Worm (Caenorhabditis elegans) whole organism, mixed stage, embryonic: ENCODE data around the gene str-83.

Experiments used
- ceh-83 ChIP-seq: fragments of 200-800 bp; sonication (Bioruptor generic); optimal IDR thresholded peaks from 2 replicates; lab custom pipeline; 2018; ENCODE audit warnings: mild to moderate bottlenecking, missing genetic modification characterization, missing compliant biosample characterization
- ces-1 ChIP-seq: fragments of 150-350 bp; optimal IDR thresholded peaks from 2 replicates; lab custom pipeline; 2014; ENCODE audit warnings: missing biosample characterization, missing genetic modification reagents, missing genetic modification characterization
- ham-2 ChIP-seq: fragments of 200-800 bp; sonication (Bioruptor generic); optimal IDR thresholded peaks from 2 replicates; lab custom pipeline; 2018; ENCODE audit warnings: mild to moderate bottlenecking, missing genetic modification characterization, missing compliant biosample characterization
- lin-13 ChIP-seq: fragments of 150-350 bp; optimal IDR thresholded peaks from 2 replicates; lab custom pipeline; 2014; ENCODE audit warnings: missing biosample characterization, missing genetic modification characterization
- lin-32 ChIP-seq: fragments of 200-800 bp; sonication (Bioruptor generic); optimal IDR thresholded peaks from 2 replicates; lab custom pipeline; 2018; ENCODE audit warnings: mild to moderate bottlenecking, missing genetic modification characterization, missing compliant biosample characterization
- lsy-2 ChIP-seq: fragments of 150-350 bp; optimal IDR thresholded peaks from 2 replicates; lab custom pipeline; 2014; ENCODE audit warnings: missing biosample characterization, missing genetic modification characterization
- nhr-12 ChIP-seq: fragments of 150-350 bp; optimal IDR thresholded peaks from 2 replicates; lab custom pipeline; 2014; ENCODE audit warnings: missing biosample characterization, missing genetic modification characterization
- nhr-237 ChIP-seq: fragments of 150-350 bp; optimal IDR thresholded peaks from 2 replicates; lab custom pipeline; 2014; ENCODE audit warnings: missing biosample characterization, missing genetic modification characterization
- snpc-4 ChIP-seq: fragments of 150-350 bp; optimal IDR thresholded peaks from 2 replicates; lab custom pipeline; 2014; ENCODE audit warnings: missing biosample characterization, missing genetic modification characterization
- unc-39 ChIP-seq: fragments of 150-350 bp; optimal IDR thresholded peaks from 2 replicates; lab custom pipeline; 2014; ENCODE audit warnings: missing biosample characterization, missing genetic modification characterization

ce11 chrV:4004577-4004976 lies 27.5 kb downstream of the str-83 start:
- TF ChIP-seq ces-1 (GFP tag; lab: Kevin White, UChicago) (no peak), lin-32 (GFP tag; lab: Kevin White, UChicago) (no peak), unc-39 (tag; lab: Kevin White, UChicago) (no peak), snpc-4 (tag; lab: Kevin White, UChicago) (no peak), ham-2 (GFP tag; lab: Kevin White, UChicago) (no peak), nhr-12 (tag; lab: Kevin White, UChicago) (no peak), lin-13 (no peak), lsy-2 (tag; lab: Kevin White, UChicago) (no peak), nhr-237 (tag; lab: Kevin White, UChicago) (no peak), ceh-83 (GFP tag; lab: Kevin White, UChicago) (no peak)
